Fruit fly (Drosophila melanogaster) S2 (cell line): Measurements from ENCODE around the gene pigs.

Source experiments
- CG8478 ChIP-seq: fragments of >200 bp; optimal IDR thresholded peaks from 2 replicates; lab custom pipeline; 2018
- CTCF ChIP-seq, 2 experiments: fragments of >200 bp; optimal IDR thresholded peaks; 2 replicates each; lab custom pipeline; 2018

- no peak for TF ChIP-seq CG8478
- TF ChIP-seq CTCF (optimal IDR thresholded peaks at IDR 0.05; lab: Kevin White, UChicago), result no peak
Measured at dm6 chrX:6616771-6617170, 16.9 kb downstream of the pigs start.
